Fruit fly (Drosophila melanogaster) whole organism, embryonic: ENCODE measurements around the gene CtBP.

Experiments used
- Abd-B ChIP-seq: fragments of 200-800 bp; sonication (Bioruptor generic); optimal IDR thresholded peaks from 2 replicates; lab custom pipeline; 2018; ENCODE audit warnings: missing biosample characterization, mild to moderate bottlenecking, missing genetic modification characterization, moderate library complexity
- Ada2b ChIP-seq: fragments of 200-800 bp; sonication (Bioruptor generic); IDR thresholded peaks from 2 replicates; pipeline ENCODE4 v1.3.6; 2022; ENCODE audit warnings: missing biosample characterization, missing genetic modification characterization
- Bdp1 ChIP-seq: fragments of 200-800 bp; sonication (Bioruptor generic); optimal IDR thresholded peaks from 3 replicates; lab custom pipeline; 2016; ENCODE audit warnings: missing biosample characterization, missing genetic modification characterization
- CG10209 ChIP-seq: fragments of 200-800 bp; sonication (Bioruptor generic); optimal IDR thresholded peaks from 3 replicates; lab custom pipeline; 2017; ENCODE audit warnings: missing biosample characterization, mild to moderate bottlenecking, missing genetic modification characterization, missing genetic modification reagents
- CG10366 ChIP-seq: fragments of 200-800 bp; sonication (Bioruptor generic); IDR thresholded peaks from 2 replicates; pipeline ENCODE4 v1.3.6; 2022; ENCODE audit warnings: missing biosample characterization, missing genetic modification characterization
- CG10543 ChIP-seq: fragments of 200-800 bp; sonication (Bioruptor generic); optimal IDR thresholded peaks from 3 replicates; lab custom pipeline; 2017; ENCODE audit warnings: missing biosample characterization, mild to moderate bottlenecking, missing genetic modification characterization, moderate library complexity
- CG11247 ChIP-seq: fragments of 200-800 bp; sonication (Bioruptor generic); IDR thresholded peaks from 2 replicates; pipeline ENCODE4 v1.3.6; 2022; ENCODE audit warnings: missing biosample characterization, missing genetic modification characterization
- CG11695 ChIP-seq: fragments of 200-800 bp; sonication (Bioruptor generic); IDR thresholded peaks from 3 replicates; pipeline ENCODE4 v1.3.6; 2022; ENCODE audit warnings: missing biosample characterization, missing genetic modification characterization
- CG12391 ChIP-seq: fragments of 200-800 bp; sonication (Bioruptor generic); optimal IDR thresholded peaks from 3 replicates; lab custom pipeline; 2018; ENCODE audit warnings: missing biosample characterization, mild to moderate bottlenecking, missing genetic modification characterization, moderate library complexity
- CG12659 ChIP-seq: fragments of 200-800 bp; sonication (Bioruptor generic); optimal IDR thresholded peaks from 3 replicates; lab custom pipeline; 2017; ENCODE audit warnings: mild to moderate bottlenecking, missing biosample characterization, missing genetic modification reagents, missing genetic modification characterization
- CG12942 ChIP-seq: fragments of 200-800 bp; sonication (Bioruptor generic); optimal IDR thresholded peaks from 3 replicates; lab custom pipeline; 2016; ENCODE audit warnings: missing biosample characterization, missing genetic modification characterization
- CG13775 ChIP-seq: fragments of 200-800 bp; sonication (Bioruptor generic); optimal IDR thresholded peaks from 3 replicates; lab custom pipeline; 2017; ENCODE audit warnings: missing biosample characterization, mild to moderate bottlenecking, missing genetic modification characterization
- CG14441 ChIP-seq: fragments of 200-800 bp; sonication (Bioruptor generic); IDR thresholded peaks from 2 replicates; pipeline ENCODE4 v1.3.6; 2022; ENCODE audit warnings: missing biosample characterization, missing genetic modification characterization
- CG14667 ChIP-seq: fragments of 200-800 bp; sonication (Bioruptor generic); IDR thresholded peaks from 2 replicates; pipeline ENCODE4 v1.3.6; 2022; ENCODE audit warnings: missing biosample characterization, missing genetic modification characterization
- CG17359 ChIP-seq: fragments of 200-800 bp; sonication (Bioruptor generic); optimal IDR thresholded peaks from 3 replicates; lab custom pipeline; 2018; ENCODE audit warnings: missing biosample characterization, mild to moderate bottlenecking, missing genetic modification characterization, moderate library complexity
- CG17361 ChIP-seq: fragments of 200-800 bp; sonication (Bioruptor generic); IDR thresholded peaks from 3 replicates; pipeline ENCODE4 v1.3.6; 2022; ENCODE audit warnings: missing biosample characterization, missing genetic modification characterization
- CG33557 ChIP-seq: fragments of 200-800 bp; sonication (Bioruptor generic); optimal IDR thresholded peaks from 2 replicates; lab custom pipeline; 2019; ENCODE audit warnings: missing biosample characterization, mild to moderate bottlenecking, missing genetic modification characterization, moderate library complexity
- CG4617 ChIP-seq: fragments of 200-800 bp; sonication (Bioruptor generic); optimal IDR thresholded peaks from 3 replicates; lab custom pipeline; 2016; ENCODE audit warnings: missing biosample characterization, missing genetic modification characterization, borderline replicate concordance
- CG6683 ChIP-seq: fragments of 200-800 bp; sonication (Bioruptor generic); optimal IDR thresholded peaks from 2 replicates; lab custom pipeline; 2017; ENCODE audit warnings: missing biosample characterization, mild to moderate bottlenecking, missing genetic modification characterization, missing genetic modification reagents
- CG7372 ChIP-seq: fragments of 200-800 bp; sonication (Bioruptor generic); IDR thresholded peaks from 2 replicates; pipeline ENCODE4 v1.3.6; 2022; ENCODE audit warnings: missing biosample characterization, missing genetic modification characterization
- CG7839 ChIP-seq: fragments of 200-800 bp; sonication (Bioruptor generic); optimal IDR thresholded peaks from 3 replicates; lab custom pipeline; 2018; ENCODE audit warnings: missing biosample characterization, mild to moderate bottlenecking, missing genetic modification characterization, moderate library complexity
- CHES-1-like ChIP-seq: fragments of 200-800 bp; sonication (Bioruptor generic); optimal IDR thresholded peaks from 2 replicates; lab custom pipeline; 2016; ENCODE audit warnings: missing biosample characterization, missing genetic modification characterization
- Chrac-16 ChIP-seq: fragments of 200-800 bp; sonication (Bioruptor generic); optimal IDR thresholded peaks from 3 replicates; lab custom pipeline; 2016; ENCODE audit warnings: missing biosample characterization, missing genetic modification characterization
- D19B ChIP-seq: fragments of 200-800 bp; sonication (Bioruptor generic); optimal IDR thresholded peaks from 2 replicates; lab custom pipeline; 2017; ENCODE audit warnings: missing biosample characterization, mild to moderate bottlenecking, missing genetic modification characterization
- Elba2 ChIP-seq: fragments of 200-800 bp; sonication (Bioruptor generic); optimal IDR thresholded peaks from 3 replicates; lab custom pipeline; 2016; ENCODE audit warnings: missing biosample characterization, missing genetic modification characterization
- Myb ChIP-seq: fragments of 200-800 bp; sonication (Bioruptor generic); optimal IDR thresholded peaks from 2 replicates; lab custom pipeline; 2016; ENCODE audit warnings: missing biosample characterization, missing genetic modification characterization
- Trl ChIP-seq, 3 experiments: fragments of >200 bp in 2 of 3; fragments of 200-800 bp in 1 of 3; sonication (Bioruptor generic) in 1 of 3; optimal IDR thresholded peaks; 2 replicates in 1 of 3; 3 replicates in 2 of 3; lab custom pipeline; 2016 to 2017; ENCODE audit warnings: missing biosample characterization in 1 of 3, missing genetic modification characterization in 1 of 3
- abd-A ChIP-seq: fragments of 200-800 bp; sonication (Bioruptor generic); optimal IDR thresholded peaks from 3 replicates; lab custom pipeline; 2019; ENCODE audit warnings: missing biosample characterization, mild to moderate bottlenecking, missing genetic modification characterization, moderate library complexity
- caup ChIP-seq: fragments of 200-800 bp; sonication (Bioruptor generic); optimal IDR thresholded peaks from 3 replicates; lab custom pipeline; 2017; ENCODE audit warnings: missing biosample characterization, mild to moderate bottlenecking, missing genetic modification characterization, moderate library complexity; ENCODE audit not compliant: severe bottlenecking
- ci ChIP-seq: fragments of 200-800 bp; sonication (Bioruptor generic); IDR thresholded peaks from 3 replicates; pipeline ENCODE4 v1.3.6; 2022; ENCODE audit warnings: missing biosample characterization, missing genetic modification characterization
- crc ChIP-seq: fragments of 200-800 bp; sonication (Bioruptor generic); optimal IDR thresholded peaks from 2 replicates; lab custom pipeline; 2016; ENCODE audit warnings: missing biosample characterization, missing genetic modification characterization
- crol ChIP-seq: fragments of 200-800 bp; sonication (Bioruptor generic); IDR thresholded peaks from 2 replicates; pipeline ENCODE4 v1.3.6; 2022; ENCODE audit warnings: missing biosample characterization, missing genetic modification characterization
- dm ChIP-seq: fragments of 200-800 bp; sonication (Bioruptor generic); optimal IDR thresholded peaks from 3 replicates; lab custom pipeline; 2016; ENCODE audit warnings: missing biosample characterization, missing genetic modification characterization
- grn ChIP-seq: fragments of 200-800 bp; sonication (Bioruptor generic); optimal IDR thresholded peaks from 3 replicates; lab custom pipeline; 2017; ENCODE audit warnings: missing biosample characterization, missing genetic modification characterization
- hbn ChIP-seq: fragments of 200-800 bp; sonication (Bioruptor generic); IDR thresholded peaks from 2 replicates; pipeline ENCODE4 v1.3.6; 2022; ENCODE audit warnings: missing biosample characterization, missing genetic modification characterization; ENCODE audit not compliant: partially characterized antibody
- kay ChIP-seq: fragments of 200-800 bp; sonication (Bioruptor generic); optimal IDR thresholded peaks from 2 replicates; lab custom pipeline; 2016; ENCODE audit warnings: missing biosample characterization, missing genetic modification characterization
- lov ChIP-seq, 2 experiments: fragments of 200-800 bp in 1 of 2; fragments of >200 bp in 1 of 2; sonication (Bioruptor generic) in 1 of 2; IDR thresholded peaks in 1 of 2; optimal IDR thresholded peaks in 1 of 2; 2 replicates in 1 of 2; 3 replicates in 1 of 2; pipeline versions ENCODE4 v1.3.6 to Lab custom; 2017 to 2022; ENCODE audit warnings: missing biosample characterization in 1 of 2, missing genetic modification characterization in 1 of 2
- pum ChIP-seq: fragments of 200-800 bp; sonication (Bioruptor generic); optimal IDR thresholded peaks from 2 replicates; lab custom pipeline; 2016; ENCODE audit warnings: missing biosample characterization, missing genetic modification characterization
- run ChIP-seq: fragments of 200-800 bp; sonication (Bioruptor generic); optimal IDR thresholded peaks from 3 replicates; lab custom pipeline; 2018; ENCODE audit warnings: missing biosample characterization, mild to moderate bottlenecking, missing genetic modification characterization
- sisA ChIP-seq: fragments of 200-800 bp; sonication (Bioruptor generic); IDR thresholded peaks from 2 replicates; pipeline ENCODE4 v1.3.6; 2022; ENCODE audit warnings: missing biosample characterization, missing genetic modification characterization
- slou ChIP-seq: fragments of 200-800 bp; sonication (Bioruptor generic); optimal IDR thresholded peaks from 3 replicates; lab custom pipeline; 2016; ENCODE audit warnings: missing biosample characterization, missing genetic modification characterization
- sna ChIP-seq: fragments of 200-800 bp; sonication (Bioruptor generic); IDR thresholded peaks from 2 replicates; pipeline ENCODE4 v1.3.6; 2022; ENCODE audit warnings: missing biosample characterization, missing genetic modification characterization; ENCODE audit not compliant: partially characterized antibody
- sr ChIP-seq: fragments of 200-800 bp; sonication (Bioruptor generic); IDR thresholded peaks from 3 replicates; pipeline ENCODE4 v1.3.6; 2022; ENCODE audit warnings: missing biosample characterization, missing genetic modification characterization
- sug ChIP-seq: fragments of 200-800 bp; optimal IDR thresholded peaks from 2 replicates; lab custom pipeline; 2019; ENCODE audit warnings: missing biosample characterization, mild to moderate bottlenecking, missing genetic modification characterization, moderate library complexity
- tna ChIP-seq: fragments of 200-800 bp; sonication (Bioruptor generic); IDR thresholded peaks from 2 replicates; pipeline ENCODE4 v1.3.6; 2022; ENCODE audit warnings: missing biosample characterization, missing genetic modification characterization; ENCODE audit not compliant: partially characterized antibody
- wek ChIP-seq: fragments of 200-800 bp; sonication (Bioruptor generic); optimal IDR thresholded peaks from 3 replicates; lab custom pipeline; 2018; ENCODE audit warnings: missing biosample characterization, mild to moderate bottlenecking, missing genetic modification characterization, moderate library complexity
- wor ChIP-seq: fragments of 200-800 bp; sonication (Bioruptor generic); IDR thresholded peaks from 2 replicates; pipeline ENCODE4 v1.3.6; 2022; ENCODE audit warnings: missing biosample characterization, missing genetic modification characterization

Gene CtBP

DNA sequence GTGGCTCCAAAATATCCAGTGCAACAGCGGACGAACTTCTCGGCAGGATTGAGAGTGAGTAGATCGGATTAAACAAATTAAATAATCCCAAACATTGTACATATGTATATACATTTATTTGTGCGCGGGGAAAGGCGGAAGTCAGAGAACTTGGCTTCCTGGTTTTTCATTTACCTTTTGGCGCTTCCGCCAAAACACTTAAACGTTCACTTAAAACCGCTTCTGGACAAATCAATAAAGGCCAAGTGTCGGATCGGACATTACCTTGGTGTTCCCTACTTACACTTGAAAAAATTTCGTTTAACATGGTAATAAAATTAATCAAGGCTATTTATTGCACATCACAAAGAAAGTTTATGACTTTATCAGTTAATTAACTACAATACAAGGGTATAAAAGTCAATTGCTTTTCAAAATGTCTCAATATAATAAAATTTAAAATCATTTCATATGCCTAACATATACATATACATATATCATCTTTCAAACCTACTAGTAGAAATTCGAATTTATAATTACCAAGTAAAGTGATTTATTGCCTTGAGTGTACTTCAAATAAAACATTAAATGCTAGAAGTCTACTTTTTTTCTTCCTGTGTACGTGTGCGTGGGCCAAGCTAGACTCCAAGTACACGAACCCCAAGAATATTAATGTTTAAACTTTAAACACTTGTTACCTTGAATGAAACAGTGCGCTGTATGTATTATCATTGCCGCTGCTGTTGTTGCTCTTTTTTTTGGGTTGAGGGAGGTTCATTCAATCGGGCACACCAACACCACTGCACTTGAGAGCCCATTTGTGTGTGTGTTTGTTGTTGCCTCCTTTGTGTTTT, 29.9 kb upstream of the CtBP start:
- TF ChIP-seq Bdp1 (GFP tag; lab: Kevin White, UChicago), result no peak
- TF ChIP-seq crol (GFP tag; lab: Robert Waterston, UW), result no peak
- TF ChIP-seq lov (optimal IDR thresholded peaks at IDR 0.05; lab: Kevin White, UChicago), result no peak
- TF ChIP-seq lov (GFP tag; IDR thresholded peaks at IDR 0.05; lab: Robert Waterston, UW), result 0 out of 3 replicates have a peak, but pooled peaks have one; percentile 7
- TF ChIP-seq tna (GFP tag; lab: Robert Waterston, UW), result no peak
- TF ChIP-seq CG11247 (GFP tag; lab: Robert Waterston, UW), result no peak
- no peak for TF ChIP-seq CG6683 (GFP tag; lab: Kevin White, UChicago)
- TF ChIP-seq CG14441 (GFP tag; lab: Robert Waterston, UW), result peak; percentile 50
- peak; percentile 38 for TF ChIP-seq CG10209 (GFP tag; lab: Kevin White, UChicago)
- no peak for TF ChIP-seq Trl (optimal IDR thresholded peaks at IDR 0.05; lab: Kevin White, UChicago)
- TF ChIP-seq Trl (GFP tag; optimal IDR thresholded peaks at IDR 0.05; lab: Kevin White, UChicago), result peak; percentile 40
- peak; percentile 75 for TF ChIP-seq CG17359 (tag; lab: Kevin White, UChicago)
- TF ChIP-seq D19B, result peak; percentile 19
- TF ChIP-seq abd-A, result no peak
- TF ChIP-seq pum (GFP tag; lab: Kevin White, UChicago), result no peak
- TF ChIP-seq CG10543, result no peak
- no peak for TF ChIP-seq CG7372 (GFP tag; lab: Robert Waterston, UW)
- peak; percentile 60 for TF ChIP-seq CG13775 (GFP tag; lab: Kevin White, UChicago)
- peak; percentile 48 for TF ChIP-seq Chrac-16 (GFP tag; lab: Kevin White, UChicago)
- TF ChIP-seq CG10366 (GFP tag; lab: Robert Waterston, UW), result no peak
- TF ChIP-seq CG12659 (GFP tag; lab: Kevin White, UChicago), result peak; percentile 41
- TF ChIP-seq caup, result peak; percentile 27
- peak; percentile 73 for TF ChIP-seq CG17361 (GFP tag; lab: Robert Waterston, UW)
- TF ChIP-seq kay (GFP tag; lab: Kevin White, UChicago), result peak; percentile 13
- no peak for TF ChIP-seq wek
- TF ChIP-seq CG33557, result no peak
- no peak for TF ChIP-seq run (tag; lab: Kevin White, UChicago)
- peak; percentile 52 for TF ChIP-seq Abd-B
- TF ChIP-seq slou (GFP tag; lab: Kevin White, UChicago), result peak; percentile 33
- TF ChIP-seq crc (GFP tag; lab: Kevin White, UChicago), result no peak
- peak; percentile 57 for TF ChIP-seq sisA (GFP tag; lab: Robert Waterston, UW)
- TF ChIP-seq hbn (GFP tag; lab: Robert Waterston, UW), result no peak
- no peak for TF ChIP-seq sug (tag; lab: Kevin White, UChicago)
- TF ChIP-seq sr (GFP tag; lab: Robert Waterston, UW), result no peak; the same call in 2 of the 3 replicates
- TF ChIP-seq Myb, result no peak
- no peak for TF ChIP-seq CHES-1-like (GFP tag; lab: Kevin White, UChicago)
- no peak for TF ChIP-seq dm (GFP tag; lab: Kevin White, UChicago)
- TF ChIP-seq CG11695, result peak; percentile 70
- peak; percentile 28 for TF ChIP-seq CG12942 (GFP tag; lab: Kevin White, UChicago)
- no peak for TF ChIP-seq Elba2 (GFP tag; lab: Kevin White, UChicago)
- 0 out of 2 replicates have a peak, but pooled peaks have one; percentile 20 for TF ChIP-seq wor
- TF ChIP-seq CG14667 (GFP tag; lab: Robert Waterston, UW), result peak; percentile 52; the same call in 1 of the 2 replicates
- peak; percentile 39; the same call in 1 of the 3 replicates for TF ChIP-seq ci (GFP tag; lab: Robert Waterston, UW)
- TF ChIP-seq CG7839 (tag; lab: Kevin White, UChicago), result peak; percentile 81
- peak; percentile 54 for TF ChIP-seq Ada2b (GFP tag; lab: Robert Waterston, UW)
- no peak for TF ChIP-seq CG4617 (GFP tag; lab: Kevin White, UChicago)
- peak; percentile 70 for TF ChIP-seq CG12391
- TF ChIP-seq grn (GFP tag; lab: Kevin White, UChicago), result no peak
- no peak for TF ChIP-seq sna (GFP tag; lab: Robert Waterston, UW)
